Fruit fly (Drosophila melanogaster) whole organism, embryonic: ENCODE data around the gene CG6652.

Source experiments
- Adf1 ChIP-seq: fragments of 200-800 bp; sonication (Bioruptor generic); IDR thresholded peaks from 2 replicates; pipeline ENCODE4 v1.3.6; 2022; ENCODE audit warnings: missing biosample characterization, missing genetic modification characterization
- CG3407 ChIP-seq: fragments of 200-800 bp; sonication (Bioruptor generic); optimal IDR thresholded peaks from 2 replicates; lab custom pipeline; 2018; ENCODE audit warnings: missing biosample characterization, mild to moderate bottlenecking, missing genetic modification characterization
- disco-r ChIP-seq: fragments of 200-800 bp; sonication (Bioruptor generic); optimal IDR thresholded peaks from 2 replicates; lab custom pipeline; 2016; ENCODE audit warnings: missing biosample characterization, missing genetic modification characterization
- knrl ChIP-seq: fragments of 200-800 bp; sonication (Bioruptor generic); IDR thresholded peaks from 3 replicates; pipeline ENCODE4 v1.3.6; 2022; ENCODE audit warnings: missing biosample characterization, missing genetic modification characterization; ENCODE audit not compliant: partially characterized antibody
- row ChIP-seq: fragments of 200-800 bp; sonication (Bioruptor generic); IDR thresholded peaks from 3 replicates; pipeline ENCODE4 v1.3.6; 2022; ENCODE audit warnings: missing biosample characterization, missing genetic modification characterization
- unpg ChIP-seq: fragments of 200-800 bp; sonication (Bioruptor generic); optimal IDR thresholded peaks from 3 replicates; lab custom pipeline; 2018; ENCODE audit warnings: missing biosample characterization, mild to moderate bottlenecking, missing genetic modification characterization, moderate library complexity

dm6 chr3L:17051472-17051871 lies 28.8 kb upstream of the CG6652 start:
- TF ChIP-seq disco-r (no peak), CG3407 (no peak), unpg (GFP tag; lab: Kevin White, UChicago) (no peak), row (no peak), knrl (no peak), Adf1 (GFP tag; lab: Robert Waterston, UW) (no peak)
